Worm (Caenorhabditis elegans) whole organism, L3 larva: ENCODE measurements around the gene F26C11.3.

Experiments
- ZK546.5 ChIP-seq: sonication (generic microtip); optimal IDR thresholded peaks from 2 replicates; lab custom pipeline; 2017; ENCODE audit warnings: missing biosample characterization, missing genetic modification characterization
- ceh-82 ChIP-seq: fragments of 150-350 bp; optimal IDR thresholded peaks from 2 replicates; lab custom pipeline; 2014; ENCODE audit warnings: missing biosample characterization, missing genetic modification characterization
- egl-27 ChIP-seq: sonication (generic microtip); optimal IDR thresholded peaks from 4 replicates; lab custom pipeline; 2017; ENCODE audit warnings: missing biosample characterization, missing genetic modification reagents, missing genetic modification characterization
- elt-1 ChIP-seq: fragments of 150-350 bp; optimal IDR thresholded peaks from 2 replicates; lab custom pipeline; 2014; ENCODE audit warnings: missing biosample characterization, missing genetic modification characterization
- fkh-10 ChIP-seq: sonication (generic microtip); optimal IDR thresholded peaks from 2 replicates; lab custom pipeline; 2017; ENCODE audit warnings: missing biosample characterization, missing genetic modification reagents, missing genetic modification characterization
- jun-1 ChIP-seq: fragments of 150-350 bp; optimal IDR thresholded peaks from 2 replicates; lab custom pipeline; 2014; ENCODE audit warnings: missing biosample characterization, missing genetic modification reagents, missing genetic modification characterization
- nhr-12 ChIP-seq: fragments of 150-350 bp; optimal IDR thresholded peaks from 2 replicates; lab custom pipeline; 2014; ENCODE audit warnings: missing biosample characterization, missing genetic modification characterization
- nhr-23 ChIP-seq: fragments of 150-350 bp; optimal IDR thresholded peaks from 2 replicates; lab custom pipeline; 2014; ENCODE audit warnings: missing biosample characterization, missing genetic modification reagents, missing genetic modification characterization
- pha-4 ChIP-seq: fragments of 150-350 bp; optimal IDR thresholded peaks from 2 replicates; lab custom pipeline; 2014; ENCODE audit warnings: missing biosample characterization, missing genetic modification reagents, missing genetic modification characterization
- ztf-11 ChIP-seq: fragments of 150-350 bp; optimal IDR thresholded peaks from 2 replicates; lab custom pipeline; 2014; ENCODE audit warnings: missing biosample characterization, missing genetic modification characterization

- TF ChIP-seq nhr-12 (tag; lab: Kevin White, UChicago) (no peak), jun-1 (tag; lab: Kevin White, UChicago) (no peak), fkh-10 (GFP tag; lab: Kevin White, UChicago) (no peak), nhr-23 (tag; lab: Kevin White, UChicago) (no peak), elt-1 (tag; lab: Kevin White, UChicago) (no peak), egl-27 (tag; lab: Kevin White, UChicago) (no peak), ceh-82 (tag; lab: Kevin White, UChicago) (no peak), ztf-11 (tag; lab: Kevin White, UChicago) (no peak), ZK546.5 (tag; lab: Kevin White, UChicago) (no peak), pha-4 (no peak)
Measured at ce11 chrII:9888549-9888948, 26.4 kb downstream of the F26C11.3 start.
